Fruit fly (Drosophila melanogaster) whole organism, embryonic: Measurements from ENCODE around the gene PlexA.
A peak's percentile ranks its signal among the peaks of the same experiment; 100 is the strongest.

Experiments used
- Ada2b ChIP-seq: fragments of 200-800 bp; sonication (Bioruptor generic); IDR thresholded peaks from 2 replicates; pipeline ENCODE4 v1.3.6; 2022; ENCODE audit warnings: missing biosample characterization, missing genetic modification characterization
- CG10267 ChIP-seq: fragments of 200-800 bp; sonication (Bioruptor generic); optimal IDR thresholded peaks from 2 replicates; lab custom pipeline; 2018; ENCODE audit warnings: missing biosample characterization, mild to moderate bottlenecking, missing genetic modification characterization, moderate library complexity
- CG10654 ChIP-seq: fragments of 200-800 bp; sonication (Bioruptor generic); optimal IDR thresholded peaks from 2 replicates; lab custom pipeline; 2016; ENCODE audit warnings: missing biosample characterization, missing genetic modification characterization
- CG11695 ChIP-seq: fragments of 200-800 bp; sonication (Bioruptor generic); IDR thresholded peaks from 3 replicates; pipeline ENCODE4 v1.3.6; 2022; ENCODE audit warnings: missing biosample characterization, missing genetic modification characterization
- CG12104 ChIP-seq: fragments of 200-800 bp; sonication (Bioruptor generic); optimal IDR thresholded peaks from 3 replicates; lab custom pipeline; 2016; ENCODE audit warnings: missing biosample characterization, missing genetic modification characterization
- CG13894 ChIP-seq: fragments of 200-800 bp; sonication (Bioruptor generic); optimal IDR thresholded peaks from 3 replicates; lab custom pipeline; 2018; ENCODE audit warnings: missing biosample characterization, mild to moderate bottlenecking, missing genetic modification characterization, moderate library complexity
- CG15479 ChIP-seq: fragments of 200-800 bp; sonication (Bioruptor generic); optimal IDR thresholded peaks from 3 replicates; lab custom pipeline; 2019; ENCODE audit warnings: missing biosample characterization, mild to moderate bottlenecking, missing genetic modification characterization, moderate library complexity
- CG17802 ChIP-seq: fragments of 200-800 bp; sonication (Bioruptor generic); optimal IDR thresholded peaks from 2 replicates; lab custom pipeline; 2018; ENCODE audit warnings: missing biosample characterization, mild to moderate bottlenecking, missing genetic modification characterization, moderate library complexity
- CG2199 ChIP-seq: fragments of 200-800 bp; sonication (Bioruptor generic); IDR thresholded peaks from 3 replicates; pipeline ENCODE4 v1.3.6; 2022; ENCODE audit warnings: missing biosample characterization, missing genetic modification characterization
- CG2889 ChIP-seq: fragments of 200-800 bp; sonication (Bioruptor generic); IDR thresholded peaks from 3 replicates; pipeline ENCODE4 v1.3.6; 2022; ENCODE audit warnings: missing biosample characterization, missing genetic modification characterization
- CG30020 ChIP-seq: fragments of 200-800 bp; optimal IDR thresholded peaks from 2 replicates; lab custom pipeline; 2019; ENCODE audit warnings: missing biosample characterization, mild to moderate bottlenecking, missing genetic modification characterization, moderate library complexity
- CG4360 ChIP-seq: fragments of 200-800 bp; sonication (Bioruptor generic); IDR thresholded peaks from 2 replicates; pipeline ENCODE4 v1.3.6; 2022; ENCODE audit warnings: missing biosample characterization, missing genetic modification characterization
- CG8388 ChIP-seq: fragments of 200-800 bp; sonication (Bioruptor generic); optimal IDR thresholded peaks from 2 replicates; lab custom pipeline; 2019; ENCODE audit warnings: missing biosample characterization, mild to moderate bottlenecking, missing genetic modification characterization, moderate library complexity
- D19A ChIP-seq: fragments of 200-800 bp; optimal IDR thresholded peaks from 3 replicates; lab custom pipeline; 2019; ENCODE audit warnings: missing biosample characterization, mild to moderate bottlenecking, missing genetic modification characterization, moderate library complexity
- Elba2 ChIP-seq: fragments of 200-800 bp; sonication (Bioruptor generic); optimal IDR thresholded peaks from 3 replicates; lab custom pipeline; 2016; ENCODE audit warnings: missing biosample characterization, missing genetic modification characterization
- Ets65A ChIP-seq: fragments of 200-800 bp; sonication (Bioruptor generic); peaks from one replicate; lab custom pipeline; 2016; ENCODE audit warnings: missing biosample characterization, missing genetic modification characterization
- HmgD ChIP-seq: fragments of 200-800 bp; sonication (Bioruptor generic); optimal IDR thresholded peaks from 3 replicates; lab custom pipeline; 2016; ENCODE audit warnings: missing biosample characterization, missing genetic modification characterization
- MESR4 ChIP-seq: fragments of 200-800 bp; sonication (Bioruptor generic); optimal IDR thresholded peaks from 2 replicates; lab custom pipeline; 2018; ENCODE audit warnings: missing biosample characterization, mild to moderate bottlenecking, missing genetic modification characterization, moderate library complexity
- Max ChIP-seq: fragments of 200-800 bp; sonication (Bioruptor generic); optimal IDR thresholded peaks from 2 replicates; lab custom pipeline; 2016; ENCODE audit warnings: missing biosample characterization, mild to moderate bottlenecking, missing genetic modification characterization
- Nf-YB ChIP-seq: fragments of 200-800 bp; sonication (Bioruptor generic); optimal IDR thresholded peaks from 3 replicates; lab custom pipeline; 2019; ENCODE audit warnings: missing biosample characterization, mild to moderate bottlenecking, missing genetic modification characterization, moderate library complexity
- Nf-YC ChIP-seq: fragments of 200-800 bp; optimal IDR thresholded peaks from 3 replicates; lab custom pipeline; 2019; ENCODE audit warnings: missing biosample characterization, mild to moderate bottlenecking, missing genetic modification characterization, moderate library complexity
- Sox102F ChIP-seq: fragments of 200-800 bp; sonication (Bioruptor generic); optimal IDR thresholded peaks from 2 replicates; lab custom pipeline; 2018; ENCODE audit warnings: missing biosample characterization, mild to moderate bottlenecking, missing genetic modification characterization, moderate library complexity
- Tbp ChIP-seq: fragments of >200 bp; optimal IDR thresholded peaks from 2 replicates; lab custom pipeline; 2018; ENCODE audit warnings: missing biosample characterization, missing genetic modification characterization
- cato ChIP-seq: fragments of 200-800 bp; sonication (Bioruptor generic); optimal IDR thresholded peaks from 2 replicates; lab custom pipeline; 2016; ENCODE audit warnings: missing biosample characterization, missing genetic modification characterization, borderline replicate concordance
- crp ChIP-seq, 2 experiments: fragments of 200-800 bp; sonication (Bioruptor generic); optimal IDR thresholded peaks; 2 replicates in 1 of 2; 3 replicates in 1 of 2; lab custom pipeline; 2017; ENCODE audit warnings: missing biosample characterization in 2 of 2, missing genetic modification characterization in 2 of 2, mild to moderate bottlenecking in 1 of 2, moderate library complexity in 1 of 2
- dati ChIP-seq: fragments of 200-800 bp; sonication (Bioruptor generic); IDR thresholded peaks from 2 replicates; pipeline ENCODE4 v1.3.6; 2022; ENCODE audit warnings: missing biosample characterization, missing genetic modification characterization
- dpn ChIP-seq, 2 experiments: fragments of 200-800 bp; sonication (Bioruptor generic); optimal IDR thresholded peaks; 3 replicates each; lab custom pipeline; 2016; ENCODE audit warnings: missing biosample characterization in 2 of 2, missing genetic modification characterization in 2 of 2
- fd3F ChIP-seq: fragments of 200-800 bp; sonication (Bioruptor generic); optimal IDR thresholded peaks from 2 replicates; lab custom pipeline; 2018; ENCODE audit warnings: missing biosample characterization, mild to moderate bottlenecking, missing genetic modification characterization, moderate library complexity
- gce ChIP-seq: fragments of 200-800 bp; sonication (Bioruptor generic); IDR thresholded peaks from 3 replicates; pipeline ENCODE4 v1.3.6; 2022; ENCODE audit warnings: missing biosample characterization, missing genetic modification characterization
- gcm2 ChIP-seq: fragments of 200-800 bp; sonication (Bioruptor generic); optimal IDR thresholded peaks from 2 replicates; lab custom pipeline; 2016; ENCODE audit warnings: missing biosample characterization, missing genetic modification characterization
- gro ChIP-seq: fragments of 200-800 bp; sonication (Bioruptor generic); optimal IDR thresholded peaks from 2 replicates; lab custom pipeline; 2016; ENCODE audit warnings: missing biosample characterization, missing genetic modification characterization
- gsb-n ChIP-seq: fragments of 200-800 bp; sonication (Bioruptor generic); optimal IDR thresholded peaks from 3 replicates; lab custom pipeline; 2018; ENCODE audit warnings: missing biosample characterization, mild to moderate bottlenecking, missing genetic modification characterization
- ham ChIP-seq: fragments of 200-800 bp; sonication (Bioruptor generic); IDR thresholded peaks from 2 replicates; pipeline ENCODE4 v1.3.6; 2022; ENCODE audit warnings: missing biosample characterization, missing genetic modification characterization
- hkb ChIP-seq, 2 experiments: fragments of 200-800 bp in 1 of 2; fragments of >200 bp in 1 of 2; sonication (Bioruptor generic) in 1 of 2; IDR thresholded peaks in 1 of 2; optimal IDR thresholded peaks in 1 of 2; 2 replicates each; pipeline versions ENCODE4 v1.3.6 to Lab custom; 2017 to 2022; ENCODE audit warnings: missing biosample characterization in 1 of 2, missing genetic modification characterization in 1 of 2
- lilli ChIP-seq: fragments of 200-800 bp; sonication (Bioruptor generic); optimal IDR thresholded peaks from 3 replicates; lab custom pipeline; 2016; ENCODE audit warnings: missing biosample characterization, missing genetic modification characterization
- mld ChIP-seq: fragments of 200-800 bp; sonication (Bioruptor generic); IDR thresholded peaks from 3 replicates; pipeline ENCODE4 v1.3.6; 2022; ENCODE audit warnings: missing biosample characterization, missing genetic modification characterization; ENCODE audit not compliant: partially characterized antibody
- nerfin-1 ChIP-seq: fragments of 200-800 bp; sonication (Bioruptor generic); optimal IDR thresholded peaks from 3 replicates; lab custom pipeline; 2019; ENCODE audit warnings: missing biosample characterization, mild to moderate bottlenecking, missing genetic modification characterization, moderate library complexity
- pros ChIP-seq: fragments of 200-800 bp; sonication (Bioruptor generic); optimal IDR thresholded peaks from 3 replicates; lab custom pipeline; 2019; ENCODE audit warnings: missing biosample characterization, mild to moderate bottlenecking, missing genetic modification characterization, moderate library complexity
- sens ChIP-seq: fragments of 200-800 bp; sonication (Bioruptor generic); peaks from one replicate; lab custom pipeline; 2016; ENCODE audit warnings: missing biosample characterization, missing genetic modification characterization

PlexA gene

DNA sequence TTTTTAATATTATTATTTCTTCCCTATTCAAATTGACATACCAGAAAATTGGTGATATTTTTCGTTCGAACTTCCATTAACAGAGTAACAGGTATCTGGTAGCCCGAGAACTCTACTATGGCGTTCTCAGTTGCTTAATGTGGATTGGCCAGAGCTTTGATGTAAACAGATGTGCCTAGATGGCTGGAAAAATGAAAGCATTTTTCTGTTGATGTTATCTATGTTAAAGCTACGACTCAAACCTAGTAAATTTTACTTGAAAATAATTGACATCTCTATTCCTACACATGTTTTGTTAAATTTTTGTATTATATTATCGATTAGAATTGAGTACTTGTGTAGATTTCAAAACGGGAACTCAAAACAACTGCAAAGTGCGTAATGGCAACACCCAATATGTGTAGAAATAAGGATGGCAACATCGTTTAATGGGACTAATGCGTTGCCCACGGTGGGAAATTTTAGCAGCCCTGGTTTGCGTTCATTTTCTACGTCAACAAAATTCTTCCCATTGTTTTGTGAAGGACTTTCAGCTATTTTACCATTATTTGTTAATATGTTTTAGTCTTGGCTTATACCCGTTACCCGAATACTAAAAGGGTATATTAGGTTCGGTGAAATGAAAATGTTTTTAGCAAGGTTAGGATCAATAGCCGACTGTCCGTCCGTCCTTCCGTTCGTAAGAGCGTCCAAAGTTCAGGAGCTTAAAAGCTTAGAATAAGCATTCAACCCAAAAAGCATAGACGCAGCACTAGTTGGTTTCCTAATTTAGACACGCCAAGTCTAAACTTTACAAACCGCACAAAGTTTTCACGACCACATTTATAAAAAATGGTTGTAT, 47.0 kb downstream of the PlexA start (continued):
- TF ChIP-seq HmgD (GFP tag; lab: Kevin White, UChicago) (peak; percentile 30), Max (GFP tag; lab: Kevin White, UChicago) (no peak), cato (GFP tag; lab: Kevin White, UChicago) (no peak), crp (GFP tag; optimal IDR thresholded peaks at IDR 0.05; lab: Kevin White, UChicago) (no peak), hkb (optimal IDR thresholded peaks at IDR 0.05; lab: Kevin White, UChicago) (peak; percentile 14), hkb (GFP tag; IDR thresholded peaks at IDR 0.05; lab: Robert Waterston, UW) (no peak), dati (no peak)

DNA sequence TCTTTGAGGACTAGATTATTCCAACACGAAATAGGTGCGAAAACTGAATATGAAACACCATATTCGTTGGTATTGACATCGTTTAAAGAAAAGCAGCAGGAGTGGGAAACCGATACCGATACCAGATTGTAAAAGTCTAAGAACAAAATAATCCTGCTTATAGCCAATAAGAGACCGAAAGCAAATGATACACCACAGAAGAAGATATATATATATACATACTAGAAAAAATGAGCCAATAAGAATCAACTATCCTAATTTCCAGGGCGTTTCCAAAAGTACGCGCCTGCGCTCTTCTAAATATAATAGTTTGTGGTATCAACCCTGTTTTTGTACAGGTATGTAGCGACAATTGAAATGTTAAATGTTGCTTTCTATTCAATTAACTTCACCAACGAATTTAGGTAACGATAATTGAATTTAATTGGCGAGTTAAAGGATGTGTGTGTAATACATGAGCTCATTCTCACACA, 48.4 kb downstream of the PlexA start, which contains the start of gene fuss:
Gene fuss (minus strand): TSS at position 51 of the 473 bp plus-strand sequence.
- TF ChIP-seq Tbp (GFP tag; lab: Kevin White, UChicago) (no peak), Sox102F (GFP tag; lab: Kevin White, UChicago) (no peak), gce (GFP tag; lab: Robert Waterston, UW) (no peak), ham (GFP tag; lab: Robert Waterston, UW) (no peak), CG12104 (GFP tag; lab: Kevin White, UChicago) (no peak), Nf-YC (tag; lab: Kevin White, UChicago) (peak; percentile 96), MESR4 (GFP tag; lab: Kevin White, UChicago) (no peak), Ets65A (GFP tag; lab: Kevin White, UChicago) (no peak), CG2199 (GFP tag; lab: Robert Waterston, UW) (0 out of 3 replicates have a peak, but pooled peaks have one; percentile 11), CG10654 (GFP tag; lab: Kevin White, UChicago) (no peak), CG2889 (GFP tag; lab: Robert Waterston, UW) (no peak), gcm2 (no peak), Nf-YB (GFP tag; lab: Kevin White, UChicago) (peak; percentile 93), CG15479 (GFP tag; lab: Kevin White, UChicago) (no peak), nerfin-1 (peak; percentile 54), Elba2 (GFP tag; lab: Kevin White, UChicago) (peak; percentile 79), mld (no peak), cato (GFP tag; lab: Kevin White, UChicago) (no peak), dpn (GFP tag; optimal IDR thresholded peaks at IDR 0.05; lab: Kevin White, UChicago) (no peak)
- TF ChIP-seq, all 482 proteins: peak for 5

DNA sequence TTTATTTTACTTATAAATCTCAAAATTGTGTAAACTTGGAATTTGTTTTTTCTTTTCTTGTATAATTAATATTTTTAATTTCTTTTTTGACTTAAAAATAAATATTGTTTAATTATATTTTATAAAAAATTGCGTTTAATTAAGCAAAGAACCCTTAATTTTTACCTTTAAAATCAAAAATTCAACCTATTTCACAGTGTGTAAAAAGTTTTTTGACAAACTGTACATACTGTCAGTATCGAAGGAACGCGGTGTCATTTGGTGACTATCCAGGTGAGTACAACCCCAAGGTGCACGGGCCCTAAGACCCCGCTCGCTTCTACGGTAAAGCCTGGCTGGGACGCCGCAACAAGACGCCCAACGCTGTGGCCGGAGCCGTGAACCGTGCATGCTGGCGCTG, 50.3 kb downstream of the PlexA start:
- no peak for TF ChIP-seq Ada2b (GFP tag; lab: Robert Waterston, UW)
- TF ChIP-seq CG4360 (GFP tag; lab: Robert Waterston, UW), result no peak
- peak; percentile 69 for TF ChIP-seq CG8388 (GFP tag; lab: Kevin White, UChicago)
- peak; percentile 64 for TF ChIP-seq Ets65A (GFP tag; lab: Kevin White, UChicago)
- no peak for TF ChIP-seq lilli (GFP tag; lab: Kevin White, UChicago)

DNA sequence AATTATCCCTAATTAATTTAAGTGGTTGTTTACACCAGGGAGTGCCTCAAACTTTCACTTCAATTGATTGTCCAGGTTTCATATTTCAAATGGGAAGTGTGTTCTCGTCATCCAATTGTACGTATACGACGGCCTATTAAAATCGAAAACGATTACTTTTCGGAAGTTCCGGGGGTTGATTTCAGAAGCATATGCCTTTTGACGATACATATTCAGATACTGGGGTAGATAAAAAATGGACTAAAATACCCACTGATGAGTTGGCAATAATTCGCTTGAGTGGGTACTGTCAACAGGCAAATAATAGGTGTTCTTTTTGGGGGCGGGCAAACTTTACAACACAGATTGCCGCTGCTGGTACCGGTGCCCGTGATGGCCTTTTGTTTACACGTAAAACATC, 52.3 kb downstream of the PlexA start:
- TF ChIP-seq CG11695 (GFP tag; lab: Robert Waterston, UW), result no peak
- peak; percentile 22 for TF ChIP-seq gsb-n
- TF ChIP-seq fd3F (GFP tag; lab: Kevin White, UChicago), result no peak
- peak; percentile 72 for TF ChIP-seq CG17802
- TF ChIP-seq gro (GFP tag; lab: Kevin White, UChicago), result no peak
- peak; percentile 51 for TF ChIP-seq Nf-YC (tag; lab: Kevin White, UChicago)
- peak; percentile 19 for TF ChIP-seq sens
- peak; percentile 56 for TF ChIP-seq CG30020 (tag; lab: Kevin White, UChicago)
- peak; percentile 26 for TF ChIP-seq CG13894 (tag; lab: Kevin White, UChicago)
- no peak for TF ChIP-seq CG10267 (tag; lab: Kevin White, UChicago)
- TF ChIP-seq CG2199 (GFP tag; lab: Robert Waterston, UW), result peak; percentile 28; the same call in 1 of the 3 replicates
- TF ChIP-seq pros (GFP tag; lab: Kevin White, UChicago), result peak; percentile 68
- TF ChIP-seq D19A (tag; lab: Kevin White, UChicago), result no peak
